Fruit fly (Drosophila melanogaster) whole organism, prepupa: ENCODE results near the gene GluRIIE.

ENCODE experiments used
- Blimp-1 ChIP-seq: fragments of 200-800 bp; sonication (Bioruptor generic); optimal IDR thresholded peaks from 3 replicates; lab custom pipeline; 2017; ENCODE audit warnings: missing biosample characterization, missing genetic modification characterization, mild to moderate bottlenecking, moderate library complexity, missing genetic modification reagents
- CG10631 ChIP-seq: fragments of 200-800 bp; sonication (Bioruptor generic); optimal IDR thresholded peaks from 2 replicates; lab custom pipeline; 2016; ENCODE audit warnings: missing biosample characterization, missing genetic modification characterization
- CG11294 ChIP-seq: fragments of 200-800 bp; sonication (Bioruptor generic); IDR thresholded peaks from 2 replicates; pipeline ENCODE4 v1.3.6; 2022; ENCODE audit warnings: missing biosample characterization, missing genetic modification characterization
- CG11762 ChIP-seq: fragments of 200-800 bp; sonication (Bioruptor generic); optimal IDR thresholded peaks from 3 replicates; lab custom pipeline; 2016; ENCODE audit warnings: missing biosample characterization, missing genetic modification characterization; ENCODE audit not compliant: insufficient read depth
- CG11902 ChIP-seq: fragments of 200-800 bp; sonication (Bioruptor generic); optimal IDR thresholded peaks from 3 replicates; lab custom pipeline; 2016; ENCODE audit warnings: missing biosample characterization, missing genetic modification characterization
- CG15336 ChIP-seq: fragments of 200-800 bp; sonication (Bioruptor generic); IDR thresholded peaks from 2 replicates; pipeline ENCODE4 v1.3.6; 2022; ENCODE audit warnings: missing biosample characterization, missing genetic modification characterization
- CG1621 ChIP-seq: fragments of 200-800 bp; sonication (Bioruptor generic); optimal IDR thresholded peaks from 3 replicates; lab custom pipeline; 2018; ENCODE audit warnings: missing biosample characterization, mild to moderate bottlenecking, missing genetic modification characterization
- CG16779 ChIP-seq: fragments of 200-800 bp; sonication (Bioruptor generic); optimal IDR thresholded peaks from 3 replicates; lab custom pipeline; 2017; ENCODE audit warnings: missing biosample characterization, mild to moderate bottlenecking, missing genetic modification characterization
- CG3032 ChIP-seq: fragments of 200-800 bp; optimal IDR thresholded peaks from 2 replicates; lab custom pipeline; 2019; ENCODE audit warnings: missing biosample characterization, mild to moderate bottlenecking, missing genetic modification characterization, moderate library complexity
- CG31627 ChIP-seq: fragments of 200-800 bp; sonication (Bioruptor generic); optimal IDR thresholded peaks from 3 replicates; lab custom pipeline; 2016; ENCODE audit warnings: missing biosample characterization, missing genetic modification characterization
- CG6163 ChIP-seq: fragments of 200-800 bp; sonication (Bioruptor generic); IDR thresholded peaks from 3 replicates; pipeline ENCODE4 v1.3.6; 2022; ENCODE audit warnings: missing biosample characterization, missing genetic modification characterization
- CG6808 ChIP-seq: fragments of 200-800 bp; sonication (Bioruptor generic); optimal IDR thresholded peaks from 3 replicates; lab custom pipeline; 2017; ENCODE audit warnings: missing biosample characterization, missing genetic modification characterization, mild to moderate bottlenecking, moderate library complexity, missing genetic modification reagents
- CG6854 ChIP-seq: fragments of 200-800 bp; sonication (Bioruptor generic); optimal IDR thresholded peaks from 2 replicates; lab custom pipeline; 2017; ENCODE audit warnings: missing biosample characterization, mild to moderate bottlenecking, missing genetic modification characterization
- CG8119 ChIP-seq: fragments of 200-800 bp; sonication (Bioruptor generic); IDR thresholded peaks from 3 replicates; pipeline ENCODE4 v1.3.6; 2022; ENCODE audit warnings: missing biosample characterization, missing genetic modification characterization
- CG8319 ChIP-seq: fragments of 200-800 bp; sonication (Bioruptor generic); optimal IDR thresholded peaks from 3 replicates; lab custom pipeline; 2016; ENCODE audit warnings: missing biosample characterization, missing genetic modification characterization
- Eip75B ChIP-seq: fragments of 200-800 bp; sonication (Bioruptor generic); optimal IDR thresholded peaks from 3 replicates; lab custom pipeline; 2016; ENCODE audit warnings: missing biosample characterization, missing genetic modification characterization
- Eip78C ChIP-seq: fragments of 200-800 bp; sonication (Bioruptor generic); peaks from one replicate; lab custom pipeline; 2016; ENCODE audit warnings: missing biosample characterization, missing genetic modification characterization
- Ets21C ChIP-seq: fragments of 200-800 bp; sonication (Bioruptor generic); optimal IDR thresholded peaks from 3 replicates; lab custom pipeline; 2016; ENCODE audit warnings: missing biosample characterization, missing genetic modification characterization
- Ets96B ChIP-seq: fragments of 200-800 bp; optimal IDR thresholded peaks from 2 replicates; lab custom pipeline; 2019; ENCODE audit warnings: missing biosample characterization, mild to moderate bottlenecking, missing genetic modification characterization, moderate library complexity
- Gug ChIP-seq: fragments of 200-800 bp; sonication (Bioruptor generic); IDR thresholded peaks from 2 replicates; pipeline ENCODE4 v1.3.6; 2022; ENCODE audit warnings: missing biosample characterization, missing genetic modification characterization
- Hr38 ChIP-seq: sonication (Bioruptor generic); optimal IDR thresholded peaks from 2 replicates; lab custom pipeline; 2016; ENCODE audit warnings: missing biosample characterization, missing genetic modification characterization
- Hr39 ChIP-seq: fragments of 200-800 bp; sonication (Bioruptor generic); optimal IDR thresholded peaks from 2 replicates; lab custom pipeline; 2016; ENCODE audit warnings: missing biosample characterization, missing genetic modification characterization
- Hr4 ChIP-seq: fragments of 200-800 bp; sonication (Bioruptor generic); optimal IDR thresholded peaks from 3 replicates; lab custom pipeline; 2016; ENCODE audit warnings: missing biosample characterization, missing genetic modification characterization
- Lpt ChIP-seq: fragments of 200-800 bp; sonication (Bioruptor generic); optimal IDR thresholded peaks from 3 replicates; lab custom pipeline; 2016; ENCODE audit warnings: missing biosample characterization, missing genetic modification characterization
- Met ChIP-seq: fragments of 200-800 bp; sonication (Bioruptor generic); optimal IDR thresholded peaks from 3 replicates; lab custom pipeline; 2016; ENCODE audit warnings: missing biosample characterization, missing genetic modification characterization
- OdsH ChIP-seq: fragments of 200-800 bp; sonication (Bioruptor generic); optimal IDR thresholded peaks from 3 replicates; lab custom pipeline; 2016; ENCODE audit warnings: missing biosample characterization, missing genetic modification characterization
- Smox ChIP-seq: fragments of 200-800 bp; sonication (Bioruptor generic); optimal IDR thresholded peaks from 3 replicates; lab custom pipeline; 2016; ENCODE audit warnings: missing biosample characterization, missing genetic modification characterization
- Sox102F ChIP-seq: fragments of 200-800 bp; sonication (Bioruptor generic); optimal IDR thresholded peaks from 2 replicates; lab custom pipeline; 2016; ENCODE audit warnings: missing biosample characterization, mild to moderate bottlenecking, missing genetic modification characterization
- Sox14 ChIP-seq: fragments of 200-800 bp; sonication (Bioruptor generic); optimal IDR thresholded peaks from 3 replicates; lab custom pipeline; 2016; ENCODE audit warnings: missing biosample characterization, missing genetic modification characterization
- achi ChIP-seq: fragments of 200-800 bp; sonication (Bioruptor generic); optimal IDR thresholded peaks from 3 replicates; lab custom pipeline; 2016; ENCODE audit warnings: missing biosample characterization, missing genetic modification characterization
- dsx ChIP-seq: fragments of 200-800 bp; optimal IDR thresholded peaks from 3 replicates; lab custom pipeline; 2019; ENCODE audit warnings: missing biosample characterization, mild to moderate bottlenecking, missing genetic modification characterization, moderate library complexity; ENCODE audit not compliant: poor library complexity, severe bottlenecking
- eg ChIP-seq: fragments of 200-800 bp; sonication (Bioruptor generic); IDR thresholded peaks from 3 replicates; pipeline ENCODE4 v1.3.6; 2022; ENCODE audit warnings: missing biosample characterization, missing genetic modification characterization
- fd59A ChIP-seq: fragments of 200-800 bp; sonication (Bioruptor generic); optimal IDR thresholded peaks from 2 replicates; lab custom pipeline; 2017; ENCODE audit warnings: missing biosample characterization, mild to moderate bottlenecking, missing genetic modification characterization, missing genetic modification reagents
- fd85E ChIP-seq: fragments of 200-800 bp; sonication (Bioruptor generic); optimal IDR thresholded peaks from 3 replicates; lab custom pipeline; 2016; ENCODE audit warnings: missing biosample characterization, missing genetic modification characterization
- fkh ChIP-seq: fragments of 200-800 bp; sonication (Bioruptor generic); optimal IDR thresholded peaks from 3 replicates; lab custom pipeline; 2017; ENCODE audit warnings: missing biosample characterization, mild to moderate bottlenecking, missing genetic modification characterization, moderate library complexity
- lz ChIP-seq: fragments of 200-800 bp; sonication (Bioruptor generic); optimal IDR thresholded peaks from 3 replicates; lab custom pipeline; 2016; ENCODE audit warnings: missing biosample characterization, missing genetic modification characterization
- pdm3 ChIP-seq: fragments of 200-800 bp; sonication (Bioruptor generic); optimal IDR thresholded peaks from 3 replicates; lab custom pipeline; 2016; ENCODE audit warnings: missing biosample characterization, missing genetic modification characterization
- svp ChIP-seq: fragments of 200-800 bp; sonication (Bioruptor generic); peaks from one replicate; lab custom pipeline; 2016; ENCODE audit warnings: missing biosample characterization, missing genetic modification characterization
- topi ChIP-seq: fragments of 200-800 bp; sonication (Bioruptor generic); optimal IDR thresholded peaks from 3 replicates; lab custom pipeline; 2016; ENCODE audit warnings: missing biosample characterization, missing genetic modification characterization
- vri ChIP-seq: fragments of 200-800 bp; sonication (Bioruptor generic); optimal IDR thresholded peaks from 3 replicates; lab custom pipeline; 2016; ENCODE audit warnings: missing biosample characterization, mild to moderate bottlenecking, missing genetic modification characterization

GluRIIE gene

DNA sequence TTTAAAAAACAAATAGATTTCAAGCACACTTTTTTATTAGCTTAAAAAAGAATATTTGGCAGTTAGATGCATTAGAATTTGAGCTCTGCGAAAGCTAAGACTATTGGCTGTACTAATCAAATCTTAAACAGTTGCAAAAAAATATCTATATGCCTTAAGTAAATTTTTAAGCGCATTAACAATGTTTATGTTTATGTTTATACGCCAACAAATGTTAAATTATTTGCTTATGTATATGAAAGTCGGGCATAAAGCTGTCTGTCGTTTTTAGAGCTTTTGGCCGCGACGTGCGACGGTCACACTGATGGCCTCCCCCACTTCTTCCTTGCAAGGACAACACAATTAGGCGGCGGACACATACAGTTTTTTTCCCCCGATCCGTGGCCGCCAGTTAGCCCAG lies 30.9 kb downstream of the GluRIIE start, which contains the start of gene CG5466:
TSS of gene CG5466 (plus strand) at position 301 of the 400 bp plus-strand sequence.
- no peak for TF ChIP-seq fd59A
- peak; percentile 22 for TF ChIP-seq Eip78C (GFP tag; lab: Kevin White, UChicago)
- TF ChIP-seq, all 60 proteins: peak for 1

dm6 chr3R:20616801-20617200 lies 31.7 kb downstream of the GluRIIE start, which contains the start of gene CG15923:
Gene CG15923, minus strand, starts transcription at chr3R:20616901.
- TF ChIP-seq fd85E (GFP tag; lab: Kevin White, UChicago), result no peak
- no peak for TF ChIP-seq CG1621 (tag; lab: Kevin White, UChicago)
- no peak for TF ChIP-seq Hr4 (GFP tag; lab: Kevin White, UChicago)
- no peak for TF ChIP-seq CG8319 (GFP tag; lab: Kevin White, UChicago)
- TF ChIP-seq CG11762 (GFP tag; lab: Kevin White, UChicago), result no peak
- TF ChIP-seq CG3032 (tag; lab: Kevin White, UChicago), result no peak
- no peak for TF ChIP-seq Eip75B (GFP tag; lab: Kevin White, UChicago)
- no peak for TF ChIP-seq CG8119 (GFP tag; lab: Robert Waterston, UW)
- no peak for TF ChIP-seq fd59A
- no peak for TF ChIP-seq Gug (GFP tag; lab: Robert Waterston, UW)
- TF ChIP-seq CG6163 (GFP tag; lab: Robert Waterston, UW), result no peak
- no peak for TF ChIP-seq CG10631 (GFP tag; lab: Kevin White, UChicago)
- no peak for TF ChIP-seq achi
- no peak for TF ChIP-seq CG6808 (GFP tag; lab: Kevin White, UChicago)
- no peak for TF ChIP-seq Hr39 (GFP tag; lab: Kevin White, UChicago)
- no peak for TF ChIP-seq Sox102F (GFP tag; lab: Kevin White, UChicago)

DNA sequence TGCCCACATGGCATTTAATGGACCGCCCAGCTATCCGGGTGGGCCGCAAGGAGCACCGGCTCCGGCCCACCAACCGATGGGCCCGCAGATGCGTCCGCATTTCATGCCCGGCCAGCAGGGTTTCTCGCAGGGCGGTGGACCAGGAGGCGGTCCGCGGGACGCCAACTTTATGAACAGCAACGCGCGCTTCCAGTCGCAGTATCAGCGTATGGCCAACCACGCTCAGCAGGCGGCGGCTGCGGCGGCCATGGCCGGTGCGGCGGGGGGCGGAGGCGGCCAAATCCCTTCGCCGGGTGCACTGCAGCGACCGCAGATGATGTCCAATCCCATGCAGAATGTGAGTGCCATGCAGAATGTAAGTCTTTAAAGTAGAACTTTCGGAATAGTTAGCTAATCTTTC lies 40.3 kb downstream of the GluRIIE start:
- no peak for TF ChIP-seq CG6854 (GFP tag; lab: Kevin White, UChicago)
- no peak for TF ChIP-seq fd59A
- TF ChIP-seq CG6808 (GFP tag; lab: Kevin White, UChicago), result no peak
- TF ChIP-seq pdm3 (GFP tag; lab: Kevin White, UChicago), result no peak
- no peak for TF ChIP-seq Hr4 (GFP tag; lab: Kevin White, UChicago)
- TF ChIP-seq Lpt (GFP tag; lab: Kevin White, UChicago), result no peak

DNA sequence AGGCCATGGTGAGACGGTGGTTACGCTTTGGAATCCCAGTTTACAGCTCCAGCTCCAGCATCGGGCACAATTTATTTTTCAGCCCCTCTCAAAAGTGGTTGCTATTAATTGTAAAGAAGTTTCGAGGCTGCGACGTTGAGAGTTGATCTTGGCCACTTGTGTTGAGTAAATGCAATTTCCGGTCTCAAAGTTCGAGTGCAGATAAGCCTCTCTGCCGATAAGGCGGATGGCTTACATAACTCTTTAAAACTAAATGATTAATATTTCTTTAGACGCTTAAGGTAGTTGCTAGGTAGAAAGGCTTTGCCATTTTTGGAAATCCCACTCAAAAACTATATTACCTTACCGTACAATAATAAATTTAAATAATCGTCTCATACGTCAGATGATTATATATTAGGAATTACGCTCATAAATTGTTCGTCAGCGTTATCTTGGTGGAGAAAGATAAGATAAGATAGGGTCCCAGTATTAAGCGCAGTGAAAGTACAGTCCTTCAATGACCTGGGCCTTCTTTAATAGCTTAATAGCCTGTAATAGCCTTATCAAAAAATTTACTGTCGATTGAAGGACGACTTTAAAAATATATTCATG lies 42.9 kb downstream of the GluRIIE start:
- no peak for TF ChIP-seq CG15336 (GFP tag; lab: Robert Waterston, UW)
- no peak for TF ChIP-seq pdm3 (GFP tag; lab: Kevin White, UChicago)
- TF ChIP-seq fkh (GFP tag; lab: Kevin White, UChicago), result no peak
- no peak for TF ChIP-seq CG16779 (tag; lab: Kevin White, UChicago)
- no peak for TF ChIP-seq Gug (GFP tag; lab: Robert Waterston, UW)
- no peak for TF ChIP-seq achi
- no peak for TF ChIP-seq Lpt (GFP tag; lab: Kevin White, UChicago)
- no peak for TF ChIP-seq CG6854 (GFP tag; lab: Kevin White, UChicago)

- TF ChIP-seq CG11762 (GFP tag; lab: Kevin White, UChicago) (no peak), CG1621 (tag; lab: Kevin White, UChicago) (peak; percentile 6)
Measured at dm6 chr3R:20605078-20605477, 43.4 kb downstream of the GluRIIE start.

dm6 chr3R:20604078-20604477 lies 44.4 kb downstream of the GluRIIE start:
- no peak for TF ChIP-seq Met (GFP tag; lab: Kevin White, UChicago)
- TF ChIP-seq Eip75B (GFP tag; lab: Kevin White, UChicago), result peak; percentile 6
- TF ChIP-seq Sox14, result no peak
- TF ChIP-seq CG8119 (GFP tag; lab: Robert Waterston, UW), result peak; percentile 23; the same call in 1 of the 3 replicates
- peak; percentile 45; the same call in 1 of the 2 replicates for TF ChIP-seq CG15336 (GFP tag; lab: Robert Waterston, UW)
- TF ChIP-seq Ets96B (tag; lab: Kevin White, UChicago), result no peak
- TF ChIP-seq Eip78C (GFP tag; lab: Kevin White, UChicago), result peak; percentile 66
- no peak for TF ChIP-seq svp (GFP tag; lab: Kevin White, UChicago)
- no peak for TF ChIP-seq CG31627
- no peak for TF ChIP-seq Hr38 (GFP tag; lab: Kevin White, UChicago)
- TF ChIP-seq CG11902 (GFP tag; lab: Kevin White, UChicago), result no peak
- TF ChIP-seq Ets21C (GFP tag; lab: Kevin White, UChicago), result no peak
- no peak for TF ChIP-seq CG11294
- TF ChIP-seq Smox (GFP tag; lab: Kevin White, UChicago), result no peak
- no peak for TF ChIP-seq dsx (GFP tag; lab: Kevin White, UChicago)
- TF ChIP-seq topi (GFP tag; lab: Kevin White, UChicago), result no peak
- no peak for TF ChIP-seq eg
- no peak for TF ChIP-seq CG16779 (tag; lab: Kevin White, UChicago)
- TF ChIP-seq vri, result no peak
- no peak for TF ChIP-seq OdsH (GFP tag; lab: Kevin White, UChicago)
- TF ChIP-seq lz (GFP tag; lab: Kevin White, UChicago), result no peak
- TF ChIP-seq achi, result no peak
- TF ChIP-seq Blimp-1, result no peak
